Worm (Caenorhabditis elegans) whole organism, late embryonic: ENCODE measurements around the gene F14H3.15.

Experiments used
- C38D4.7 ChIP-seq: fragments of 200-800 bp; sonication (Bioruptor generic); optimal IDR thresholded peaks from 2 replicates; lab custom pipeline; 2018; ENCODE audit warnings: mild to moderate bottlenecking, missing genetic modification characterization, moderate library complexity, missing compliant biosample characterization
- K09A11.1 ChIP-seq: sonication (generic microtip); optimal IDR thresholded peaks from 2 replicates; lab custom pipeline; 2017; ENCODE audit warnings: antibody characterized with exemption, mild to moderate bottlenecking, missing genetic modification characterization, missing compliant biosample characterization; ENCODE audit not compliant: insufficient read depth
- ahr-1 ChIP-seq: sonication (generic microtip); optimal IDR thresholded peaks from 2 replicates; lab custom pipeline; 2016; ENCODE audit warnings: missing genetic modification characterization, missing compliant biosample characterization
- ceh-14 ChIP-seq: sonication (generic microtip); optimal IDR thresholded peaks from 2 replicates; lab custom pipeline; 2016; ENCODE audit warnings: missing genotype, missing genetic modification characterization, missing compliant biosample characterization
- ceh-48 ChIP-seq: sonication (generic microtip); optimal IDR thresholded peaks from 2 replicates; lab custom pipeline; 2016; ENCODE audit warnings: missing genetic modification characterization, inconsistent platforms, missing compliant biosample characterization
- ceh-6 ChIP-seq: fragments of 200-800 bp; sonication (Bioruptor generic); optimal IDR thresholded peaks from 2 replicates; lab custom pipeline; 2018; ENCODE audit warnings: mild to moderate bottlenecking, missing genetic modification characterization, missing compliant biosample characterization
- ceh-9 ChIP-seq: sonication (generic microtip); optimal IDR thresholded peaks from 2 replicates; lab custom pipeline; 2016; ENCODE audit warnings: mild to moderate bottlenecking, missing genetic modification characterization, inconsistent platforms, missing compliant biosample characterization
- che-1 ChIP-seq: sonication (generic microtip); optimal IDR thresholded peaks from 2 replicates; lab custom pipeline; 2016; ENCODE audit warnings: mild to moderate bottlenecking, missing genetic modification characterization, missing compliant biosample characterization
- dve-1 ChIP-seq: sonication (generic microtip); optimal IDR thresholded peaks from 2 replicates; lab custom pipeline; 2017; ENCODE audit warnings: antibody characterized with exemption, mild to moderate bottlenecking, missing genetic modification characterization, missing compliant biosample characterization
- elt-2 ChIP-seq: sonication (generic microtip); optimal IDR thresholded peaks from 2 replicates; lab custom pipeline; 2016; ENCODE audit warnings: missing genetic modification reagents, missing genetic modification characterization, missing compliant biosample characterization
- elt-4 ChIP-seq: sonication (generic microtip); optimal IDR thresholded peaks from 2 replicates; lab custom pipeline; 2016; ENCODE audit warnings: missing genetic modification characterization, missing compliant biosample characterization
- ets-4 ChIP-seq: sonication (generic microtip); optimal IDR thresholded peaks from 2 replicates; lab custom pipeline; 2016; ENCODE audit warnings: missing genetic modification characterization, missing compliant biosample characterization
- fax-1 ChIP-seq: sonication (generic microtip); optimal IDR thresholded peaks from 2 replicates; lab custom pipeline; 2016; ENCODE audit warnings: missing genotype, missing genetic modification characterization, missing compliant biosample characterization
- gmeb-2 ChIP-seq: sonication (generic microtip); optimal IDR thresholded peaks from 2 replicates; lab custom pipeline; 2016; ENCODE audit warnings: missing genetic modification characterization, inconsistent platforms, missing compliant biosample characterization
- hlh-6 ChIP-seq: sonication (generic microtip); optimal IDR thresholded peaks from 2 replicates; lab custom pipeline; 2016; ENCODE audit warnings: missing genotype, missing genetic modification characterization, missing compliant biosample characterization
- hlh-8 ChIP-seq: sonication (generic microtip); optimal IDR thresholded peaks from 2 replicates; lab custom pipeline; 2016; ENCODE audit warnings: missing genotype, missing genetic modification characterization, missing compliant biosample characterization
- madf-2 ChIP-seq: sonication (generic microtip); optimal IDR thresholded peaks from 2 replicates; lab custom pipeline; 2017; ENCODE audit warnings: missing genetic modification characterization, missing compliant biosample characterization
- nfya-1 ChIP-seq: sonication (generic microtip); optimal IDR thresholded peaks from 2 replicates; lab custom pipeline; 2017; ENCODE audit warnings: missing genetic modification characterization, mild to moderate bottlenecking, missing compliant biosample characterization, antibody characterized with exemption, moderate library complexity
- nhr-232 ChIP-seq: sonication (generic microtip); optimal IDR thresholded peaks from 2 replicates; lab custom pipeline; 2016; ENCODE audit warnings: missing genetic modification characterization, missing compliant biosample characterization
- npax-4 ChIP-seq: sonication (generic microtip); optimal IDR thresholded peaks from 2 replicates; lab custom pipeline; 2016; ENCODE audit warnings: missing genetic modification characterization, missing compliant biosample characterization
- odd-2 ChIP-seq: sonication (generic microtip); optimal IDR thresholded peaks from 2 replicates; lab custom pipeline; 2017; ENCODE audit warnings: antibody characterized with exemption, mild to moderate bottlenecking, missing genetic modification characterization, missing compliant biosample characterization
- pat-9 ChIP-seq: fragments of 200-800 bp; sonication (Bioruptor generic); optimal IDR thresholded peaks from 2 replicates; lab custom pipeline; 2018; ENCODE audit warnings: mild to moderate bottlenecking, missing genetic modification characterization, moderate library complexity, missing compliant biosample characterization
- pqm-1 ChIP-seq: sonication (generic microtip); optimal IDR thresholded peaks from 2 replicates; lab custom pipeline; 2016; ENCODE audit warnings: missing genetic modification characterization, missing compliant biosample characterization
- pros-1 ChIP-seq: fragments of 150-350 bp; optimal IDR thresholded peaks from 2 replicates; lab custom pipeline; 2014; ENCODE audit warnings: missing biosample characterization, missing genetic modification reagents, missing genetic modification characterization
- ref-2 ChIP-seq: sonication (generic microtip); optimal IDR thresholded peaks from 2 replicates; lab custom pipeline; 2016; ENCODE audit warnings: missing genetic modification characterization, missing compliant biosample characterization
- sox-4 ChIP-seq: sonication (generic microtip); optimal IDR thresholded peaks from 2 replicates; lab custom pipeline; 2017; ENCODE audit warnings: mild to moderate bottlenecking, missing genetic modification characterization, inconsistent platforms, missing compliant biosample characterization
- syd-9 ChIP-seq: sonication (generic microtip); optimal IDR thresholded peaks from 2 replicates; lab custom pipeline; 2016; ENCODE audit warnings: mild to moderate bottlenecking, missing genetic modification characterization, moderate library complexity, missing compliant biosample characterization
- tbx-2 ChIP-seq: sonication (generic microtip); optimal IDR thresholded peaks from 2 replicates; lab custom pipeline; 2016; ENCODE audit warnings: missing genetic modification characterization, missing compliant biosample characterization
- tbx-7 ChIP-seq: sonication (generic microtip); optimal IDR thresholded peaks from 2 replicates; lab custom pipeline; 2016; ENCODE audit warnings: missing genotype, missing genetic modification characterization, missing compliant biosample characterization
- unc-3 ChIP-seq, 2 experiments: fragments of 200-800 bp in 1 of 2; sonication (Bioruptor generic) in 1 of 2; sonication (generic microtip) in 1 of 2; conservative IDR thresholded peaks in 1 of 2; optimal IDR thresholded peaks in 1 of 2; 2 replicates each; pipeline versions ENCODE4 v1.3.6 to Lab custom; 2016 to 2022; ENCODE audit warnings: missing compliant biosample characterization in 2 of 2, missing genetic modification characterization in 2 of 2, missing genetic modification reagents in 1 of 2
- unc-42 ChIP-seq: sonication (generic microtip); optimal IDR thresholded peaks from 2 replicates; lab custom pipeline; 2016; ENCODE audit warnings: missing genotype, missing genetic modification characterization, missing compliant biosample characterization
- unc-55 ChIP-seq: sonication (generic microtip); optimal IDR thresholded peaks from 2 replicates; lab custom pipeline; 2017; ENCODE audit warnings: missing biosample characterization, missing genetic modification reagents, missing genetic modification characterization

F14H3.15 gene

ce11 chrV:16061993-16062392 is 2.0 kb upstream of the F14H3.15 start, which contains the start of gene fbxa-100:
Gene fbxa-100 (minus strand): TSS chrV:16062093.
- TF ChIP-seq unc-55 (GFP tag; lab: Kevin White, UChicago) (no peak), ceh-6 (GFP tag; lab: Kevin White, UChicago) (no peak), madf-2 (tag; lab: Kevin White, UChicago) (no peak), syd-9 (tag; lab: Kevin White, UChicago) (no peak), che-1 (tag; lab: Kevin White, UChicago) (no peak), odd-2 (no peak), unc-42 (no peak), pat-9 (tag; lab: Kevin White, UChicago) (no peak), ahr-1 (tag; lab: Kevin White, UChicago) (no peak), elt-2 (tag; lab: Kevin White, UChicago) (no peak), ref-2 (tag; lab: Kevin White, UChicago) (no peak), gmeb-2 (tag; lab: Kevin White, UChicago) (no peak), hlh-6 (tag; lab: Kevin White, UChicago) (no peak), unc-3 (GFP tag; conservative IDR thresholded peaks at IDR 0.05; lab: Robert Waterston, UW) (no peak), unc-3 (tag; optimal IDR thresholded peaks at IDR 0.05; lab: Kevin White, UChicago) (no peak), tbx-2 (no peak), nhr-232 (tag; lab: Kevin White, UChicago) (no peak)

- TF ChIP-seq sox-4 (tag; lab: Kevin White, UChicago) (no peak), C38D4.7 (GFP tag; lab: Kevin White, UChicago) (no peak)
Measured at ce11 chrV:16058872-16059271, 1.2 kb downstream of the F14H3.15 start, which contains the start of gene F14H3.6. Gene F14H3.6 (minus strand): TSS chrV:16058893.

DNA sequence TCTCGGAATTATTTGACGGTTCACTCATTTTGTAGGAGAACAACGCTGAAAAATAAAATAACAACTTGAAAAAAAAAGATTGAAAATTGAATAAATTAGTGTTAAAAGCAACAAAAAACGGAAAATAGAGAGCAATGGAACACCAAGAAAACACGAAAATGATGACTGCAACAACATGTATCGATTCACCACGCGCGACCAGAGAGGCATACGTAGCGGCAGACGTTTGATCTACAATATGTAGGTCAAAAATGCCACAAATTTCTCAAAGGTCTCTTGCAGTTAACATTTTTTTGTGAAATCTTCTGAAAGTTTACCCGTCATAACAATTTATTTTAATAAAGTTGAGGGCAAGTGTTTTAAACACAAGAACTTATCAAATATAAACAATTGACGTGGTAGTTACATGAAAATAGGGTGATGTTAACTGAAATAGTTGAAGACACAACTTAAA is 3.0 kb downstream of the F14H3.15 start, which contains the start of gene F14H3.5:
Gene F14H3.5 (minus strand): TSS at position 51 of the 454 bp plus-strand sequence.
- TF ChIP-seq ceh-48 (no peak), ref-2 (tag; lab: Kevin White, UChicago) (no peak), K09A11.1 (tag; lab: Kevin White, UChicago) (no peak), elt-4 (tag; lab: Kevin White, UChicago) (no peak), unc-3 (GFP tag; conservative IDR thresholded peaks at IDR 0.05; lab: Robert Waterston, UW) (no peak), unc-3 (tag; optimal IDR thresholded peaks at IDR 0.05; lab: Kevin White, UChicago) (no peak), unc-55 (GFP tag; lab: Kevin White, UChicago) (no peak), odd-2 (no peak), pqm-1 (tag; lab: Kevin White, UChicago) (no peak), nhr-232 (tag; lab: Kevin White, UChicago) (no peak), tbx-7 (no peak)

ce11 chrV:16055031-16055430 is 5.0 kb downstream of the F14H3.15 start, which contains the start of gene F14H3.4:
Gene F14H3.4 (minus strand): TSS chrV:16055072.
- no peak for TF ChIP-seq npax-4 (tag; lab: Kevin White, UChicago)
- no peak for TF ChIP-seq syd-9 (tag; lab: Kevin White, UChicago)
- no peak for TF ChIP-seq ceh-14 (tag; lab: Kevin White, UChicago)
- no peak for TF ChIP-seq hlh-8 (tag; lab: Kevin White, UChicago)
- TF ChIP-seq dve-1 (tag; lab: Kevin White, UChicago) = no peak
- TF ChIP-seq pros-1 (tag; lab: Kevin White, UChicago) = no peak
- TF ChIP-seq tbx-2 = no peak
- no peak for TF ChIP-seq ceh-9 (tag; lab: Kevin White, UChicago)

DNA sequence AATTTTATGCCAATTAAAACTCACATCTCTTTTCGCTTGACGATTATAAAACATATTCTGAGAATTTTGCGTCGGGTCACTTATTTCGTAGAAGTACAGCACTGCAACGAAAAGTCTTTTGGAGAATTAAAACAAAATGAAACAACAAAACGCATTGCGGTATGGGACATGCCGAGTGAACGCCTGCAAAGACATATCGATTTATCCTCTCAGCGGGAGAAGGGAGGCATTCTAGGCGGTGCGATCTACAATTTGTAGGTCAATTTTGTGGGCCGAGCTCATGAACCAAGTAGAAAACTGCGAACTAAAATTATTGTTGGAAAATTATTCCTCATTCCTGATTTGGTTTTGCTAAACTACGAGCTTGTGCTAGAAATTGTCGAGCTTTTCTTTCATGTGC is 6.7 kb downstream of the F14H3.15 start, which contains the start of gene F14H3.3:
Gene F14H3.3 (minus strand): TSS at position 101 of the 400 bp plus-strand sequence.
- TF ChIP-seq fax-1 (tag; lab: Kevin White, UChicago) (no peak), ets-4 (tag; lab: Kevin White, UChicago) (no peak), elt-2 (tag; lab: Kevin White, UChicago) (no peak), nfya-1 (tag; lab: Kevin White, UChicago) (no peak)
- TF ChIP-seq, all 69 proteins: peak for 0
